Worm (Caenorhabditis elegans) whole organism, mixed stage, embryonic: Measurements from ENCODE around the gene M03B6.4.

Experiments
- ces-1 ChIP-seq: fragments of 150-350 bp; optimal IDR thresholded peaks from 2 replicates; lab custom pipeline; 2014; ENCODE audit warnings: missing biosample characterization, missing genetic modification reagents, missing genetic modification characterization
- tbx-8 ChIP-seq: fragments of 200-800 bp; sonication (Bioruptor generic); optimal IDR thresholded peaks from 2 replicates; lab custom pipeline; 2018; ENCODE audit warnings: mild to moderate bottlenecking, missing genetic modification characterization, moderate library complexity, missing compliant biosample characterization

- TF ChIP-seq tbx-8 (no peak), ces-1 (GFP tag; lab: Kevin White, UChicago) (peak; percentile 87)
These were observed 17.3 kb downstream of the M03B6.4 start for ce11 chrX:13875913-13876312.
